Comparison of ENCODE assay signal across 4 fruit fly cellular contexts in genomic region chr3R:17067721-17068120, dm6.
TF ChIP-seq lines count a peak whose summit lies in the region.

No protein-coding gene starts in this region.

- no peak for TF ChIP-seq CTCF in whole organism, embryonic (GFP tag; optimal IDR thresholded peaks at IDR 0.05; lab: Kevin White, UChicago)

TF ChIP-seq in whole organism, adult, 20 proteins besides CTCF, POLR2A, EP300 and RAD21:
- TF ChIP-seq CG12768 (GFP tag; optimal IDR thresholded peaks at IDR 0.05; lab: Kevin White, UChicago) (peak; percentile 16), CG11617 (GFP tag; optimal IDR thresholded peaks at IDR 0.05; lab: Kevin White, UChicago) (no peak), kay (GFP tag; lab: Kevin White, UChicago; ENCODE audit: borderline replicate concordance) (peak; percentile 81), cic (GFP tag; optimal IDR thresholded peaks at IDR 0.05; lab: Kevin White, UChicago) (peak; percentile 74), bab1 (GFP tag; optimal IDR thresholded peaks at IDR 0.05; lab: Kevin White, UChicago) (no peak), CG7101 (tag; optimal IDR thresholded peaks at IDR 0.05; lab: Kevin White, UChicago) (peak; percentile 4)

TF ChIP-seq in whole organism, embryonic, 481 proteins besides CTCF, POLR2A, EP300 and RAD21 (continues in another document):
- TF ChIP-seq Eip74EF (GFP tag; optimal IDR thresholded peaks at IDR 0.05; lab: Kevin White, UChicago) (no peak), YL-1 (GFP tag; optimal IDR thresholded peaks at IDR 0.05; lab: Kevin White, UChicago) (no peak), cg (GFP tag; optimal IDR thresholded peaks at IDR 0.05; lab: Kevin White, UChicago) (peak; percentile 73), Nf-YC (tag; optimal IDR thresholded peaks at IDR 0.05; lab: Kevin White, UChicago) (peak; percentile 40), ewg (GFP tag; optimal IDR thresholded peaks at IDR 0.05; lab: Kevin White, UChicago) (no peak), Dp (GFP tag; optimal IDR thresholded peaks at IDR 0.05; lab: Kevin White, UChicago) (peak; percentile 43), Abd-B (GFP tag; optimal IDR thresholded peaks at IDR 0.05; lab: Kevin White, UChicago) (no peak), Bgb (GFP tag; IDR thresholded peaks at IDR 0.05; lab: Robert Waterston, UW; ENCODE audit: partially characterized antibody) (0 out of 2 replicates have a peak, but pooled peaks have one; percentile 20), vnd (GFP tag; IDR thresholded peaks at IDR 0.05; lab: Robert Waterston, UW; ENCODE audit: partially characterized antibody) (no peak), crc (GFP tag; optimal IDR thresholded peaks at IDR 0.05; lab: Kevin White, UChicago) (no peak), Gug (GFP tag; IDR thresholded peaks at IDR 0.05; lab: Robert Waterston, UW) (no peak), CG13894 (tag; optimal IDR thresholded peaks at IDR 0.05; lab: Kevin White, UChicago) (peak; percentile 69), seq (GFP tag; IDR thresholded peaks at IDR 0.05; lab: Robert Waterston, UW) (no peak), Kr (GFP tag; optimal IDR thresholded peaks at IDR 0.05; lab: Kevin White, UChicago) (no peak), Med (GFP tag; lab: Kevin White, UChicago) (peak; percentile 83), CG14667 (GFP tag; IDR thresholded peaks at IDR 0.05; lab: Robert Waterston, UW) (no peak), CrebB (tag; optimal IDR thresholded peaks at IDR 0.05; lab: Kevin White, UChicago) (no peak), BEAF-32 (GFP tag; optimal IDR thresholded peaks at IDR 0.05; lab: Kevin White, UChicago) (no peak), CG2116 (GFP tag; optimal IDR thresholded peaks at IDR 0.05; lab: Kevin White, UChicago) (no peak), E2f2 (GFP tag; IDR thresholded peaks at IDR 0.05; lab: Robert Waterston, UW) (peak; percentile 69), lab (GFP tag; optimal IDR thresholded peaks at IDR 0.05; lab: Kevin White, UChicago) (peak; percentile 5), CkIIα-i1 (GFP tag; IDR thresholded peaks at IDR 0.05; lab: Robert Waterston, UW) (no peak), Scr (GFP tag; IDR thresholded peaks at IDR 0.05; lab: Robert Waterston, UW; ENCODE audit: partially characterized antibody) (peak; percentile 14; the same call in 1 of the 2 replicates), CG12769 (tag; optimal IDR thresholded peaks at IDR 0.05; lab: Kevin White, UChicago) (peak; percentile 54), CG9437 (GFP tag; optimal IDR thresholded peaks at IDR 0.05; lab: Kevin White, UChicago) (peak; percentile 83), bab2 (GFP tag; optimal IDR thresholded peaks at IDR 0.05; lab: Kevin White, UChicago) (no peak), chinmo (GFP tag; IDR thresholded peaks at IDR 0.05; lab: Robert Waterston, UW; ENCODE audit: partially characterized antibody) (peak; percentile 86; the same call in 3 of the 4 replicates), gro (GFP tag; optimal IDR thresholded peaks at IDR 0.05; lab: Kevin White, UChicago) (peak; percentile 51)

TF ChIP-seq in whole organism, prepupa, 60 proteins besides CTCF, POLR2A, EP300 and RAD21:
- TF ChIP-seq Eip93F (GFP tag; optimal IDR thresholded peaks at IDR 0.05; lab: Kevin White, UChicago) (no peak), Hr4 (GFP tag; optimal IDR thresholded peaks at IDR 0.05; lab: Kevin White, UChicago) (no peak), svp (GFP tag; lab: Kevin White, UChicago) (peak; percentile 66), CG11762 (GFP tag; optimal IDR thresholded peaks at IDR 0.05; lab: Kevin White, UChicago; ENCODE audit: insufficient read depth) (no peak), Ets96B (tag; optimal IDR thresholded peaks at IDR 0.05; lab: Kevin White, UChicago) (no peak), acj6 (GFP tag; optimal IDR thresholded peaks at IDR 0.05; lab: Kevin White, UChicago) (no peak), Eip78C (GFP tag; lab: Kevin White, UChicago) (peak; percentile 11), CG11294 (GFP tag; IDR thresholded peaks at IDR 0.05; lab: Robert Waterston, UW) (no peak), CG8632 (GFP tag; optimal IDR thresholded peaks at IDR 0.05; lab: Kevin White, UChicago) (no peak), Sox14 (GFP tag; optimal IDR thresholded peaks at IDR 0.05; lab: Kevin White, UChicago) (no peak), vri (GFP tag; optimal IDR thresholded peaks at IDR 0.05; lab: Kevin White, UChicago) (peak; percentile 96), CG6792 (GFP tag; optimal IDR thresholded peaks at IDR 0.05; lab: Kevin White, UChicago) (no peak), CG16779 (tag; optimal IDR thresholded peaks at IDR 0.05; lab: Kevin White, UChicago) (no peak), Hr38 (GFP tag; optimal IDR thresholded peaks at IDR 0.05; lab: Kevin White, UChicago) (no peak), CG7368 (GFP tag; optimal IDR thresholded peaks at IDR 0.05; lab: Kevin White, UChicago) (no peak), dsx (GFP tag; optimal IDR thresholded peaks at IDR 0.05; lab: Kevin White, UChicago; ENCODE audit: poor library complexity, severe bottlenecking) (no peak), Eip75B (GFP tag; optimal IDR thresholded peaks at IDR 0.05; lab: Kevin White, UChicago) (no peak), CG6163 (GFP tag; IDR thresholded peaks at IDR 0.05; lab: Robert Waterston, UW) (no peak), dac (GFP tag; optimal IDR thresholded peaks at IDR 0.05; lab: Kevin White, UChicago) (no peak), OdsH (GFP tag; optimal IDR thresholded peaks at IDR 0.05; lab: Kevin White, UChicago) (no peak), fkh (GFP tag; optimal IDR thresholded peaks at IDR 0.05; lab: Kevin White, UChicago) (peak; percentile 44), fd85E (GFP tag; optimal IDR thresholded peaks at IDR 0.05; lab: Kevin White, UChicago) (no peak), Blimp-1 (GFP tag; optimal IDR thresholded peaks at IDR 0.05; lab: Kevin White, UChicago) (no peak), CG4318 (GFP tag; optimal IDR thresholded peaks at IDR 0.05; lab: Kevin White, UChicago) (no peak), CG9139 (GFP tag; optimal IDR thresholded peaks at IDR 0.05; lab: Kevin White, UChicago) (no peak), Sox15 (GFP tag; optimal IDR thresholded peaks at IDR 0.05; lab: Kevin White, UChicago) (no peak), CG6854 (GFP tag; optimal IDR thresholded peaks at IDR 0.05; lab: Kevin White, UChicago) (no peak), topi (GFP tag; optimal IDR thresholded peaks at IDR 0.05; lab: Kevin White, UChicago) (no peak)

TF ChIP-seq in whole organism, wandering third instar larva, 38 proteins besides CTCF, POLR2A, EP300 and RAD21:
- TF ChIP-seq Rel (GFP tag; optimal IDR thresholded peaks at IDR 0.05; lab: Kevin White, UChicago) (no peak), Rel (tag; optimal IDR thresholded peaks at IDR 0.05; lab: Kevin White, UChicago) (no peak), Hnf4 (GFP tag; optimal IDR thresholded peaks at IDR 0.05; lab: Kevin White, UChicago) (no peak), h (GFP tag; optimal IDR thresholded peaks at IDR 0.05; lab: Kevin White, UChicago) (peak; percentile 62), rgr (GFP tag; optimal IDR thresholded peaks at IDR 0.05; lab: Kevin White, UChicago) (no peak), fru (GFP tag; optimal IDR thresholded peaks at IDR 0.05; lab: Kevin White, UChicago) (no peak), foxo (GFP tag; optimal IDR thresholded peaks at IDR 0.05; lab: Kevin White, UChicago) (no peak), Hr83 (GFP tag; optimal IDR thresholded peaks at IDR 0.05; lab: Kevin White, UChicago; ENCODE audit: poor library complexity, severe bottlenecking) (peak; percentile 5), Dif (GFP tag; optimal IDR thresholded peaks at IDR 0.05; lab: Kevin White, UChicago; ENCODE audit: partially characterized antibody) (no peak), usp (GFP tag; optimal IDR thresholded peaks at IDR 0.05; lab: Kevin White, UChicago) (no peak)
TF ChIP-seq in whole organism, wandering third instar larva: peak in this region for 2.
